Fruit fly (Drosophila melanogaster): ENCODE results near the gene Nubp1.

dm6 chr2L:16711891-16712290 is 20.5 kb upstream of the Nubp1 start:
- TF ChIP-seq psq (optimal IDR thresholded peaks at IDR 0.05) (no peak), EcR (GFP tag; optimal IDR thresholded peaks at IDR 0.05) (no peak), pan (optimal IDR thresholded peaks at IDR 0.05) (no peak), CG8478 (optimal IDR thresholded peaks at IDR 0.05) (no peak)
